Worm (Caenorhabditis elegans) whole organism, L3 larva: ENCODE data around the gene col-139.

Experiments
- ZK546.5 ChIP-seq: sonication (generic microtip); optimal IDR thresholded peaks from 2 replicates; lab custom pipeline; 2017; ENCODE audit warnings: missing biosample characterization, missing genetic modification characterization
- aly-2 ChIP-seq: fragments of 150-350 bp; optimal IDR thresholded peaks from 2 replicates; lab custom pipeline; 2014; ENCODE audit warnings: missing biosample characterization, missing genetic modification characterization
- ama-1 ChIP-seq: fragments of 150-350 bp; optimal IDR thresholded peaks from 2 replicates; lab custom pipeline; 2018
- ceh-82 ChIP-seq: fragments of 150-350 bp; optimal IDR thresholded peaks from 2 replicates; lab custom pipeline; 2014; ENCODE audit warnings: missing biosample characterization, missing genetic modification characterization
- ceh-9 ChIP-seq: sonication (generic microtip); optimal IDR thresholded peaks from 2 replicates; lab custom pipeline; 2018; ENCODE audit warnings: missing biosample characterization, missing genetic modification characterization
- daf-12 ChIP-seq: fragments of 150-350 bp; optimal IDR thresholded peaks from 2 replicates; lab custom pipeline; 2014; ENCODE audit warnings: missing biosample characterization, missing genetic modification reagents, missing genetic modification characterization
- egl-27 ChIP-seq: sonication (generic microtip); optimal IDR thresholded peaks from 4 replicates; lab custom pipeline; 2017; ENCODE audit warnings: missing biosample characterization, missing genetic modification reagents, missing genetic modification characterization
- egl-5 ChIP-seq: fragments of 150-350 bp; optimal IDR thresholded peaks from 2 replicates; lab custom pipeline; 2017; ENCODE audit warnings: missing biosample characterization, missing genetic modification reagents, missing genetic modification characterization, inconsistent platforms
- elt-1 ChIP-seq: fragments of 150-350 bp; optimal IDR thresholded peaks from 2 replicates; lab custom pipeline; 2014; ENCODE audit warnings: missing biosample characterization, missing genetic modification characterization
- fkh-2 ChIP-seq: fragments of 150-350 bp; optimal IDR thresholded peaks from 2 replicates; lab custom pipeline; 2014; ENCODE audit warnings: missing biosample characterization, missing genetic modification reagents, missing genetic modification characterization
- fos-1 ChIP-seq: fragments of 150-350 bp; optimal IDR thresholded peaks from 2 replicates; lab custom pipeline; 2014; ENCODE audit warnings: missing biosample characterization, missing genetic modification characterization
- hmg-11 ChIP-seq: sonication (generic microtip); optimal IDR thresholded peaks from 2 replicates; lab custom pipeline; 2016; ENCODE audit warnings: missing genetic modification characterization, missing compliant biosample characterization
- jun-1 ChIP-seq: fragments of 150-350 bp; optimal IDR thresholded peaks from 2 replicates; lab custom pipeline; 2014; ENCODE audit warnings: missing biosample characterization, missing genetic modification reagents, missing genetic modification characterization
- lin-15B ChIP-seq: fragments of 150-350 bp; optimal IDR thresholded peaks from 2 replicates; lab custom pipeline; 2014; ENCODE audit warnings: missing biosample characterization, missing genetic modification characterization
- lin-39 ChIP-seq: fragments of 150-350 bp; optimal IDR thresholded peaks from 2 replicates; lab custom pipeline; 2018; ENCODE audit warnings: missing biosample characterization, missing genetic modification reagents, missing genetic modification characterization
- nfya-1 ChIP-seq: sonication (generic microtip); optimal IDR thresholded peaks from 2 replicates; lab custom pipeline; 2017; ENCODE audit warnings: missing genetic modification characterization, mild to moderate bottlenecking, missing compliant biosample characterization, antibody characterized with exemption, moderate library complexity; ENCODE audit not compliant: insufficient read depth
- nhr-11 ChIP-seq: fragments of 150-350 bp; optimal IDR thresholded peaks from 2 replicates; lab custom pipeline; 2014; ENCODE audit warnings: missing biosample characterization, missing genetic modification characterization
- nhr-12 ChIP-seq: fragments of 150-350 bp; optimal IDR thresholded peaks from 2 replicates; lab custom pipeline; 2014; ENCODE audit warnings: missing biosample characterization, missing genetic modification characterization
- nhr-237 ChIP-seq: fragments of 150-350 bp; optimal IDR thresholded peaks from 2 replicates; lab custom pipeline; 2014; ENCODE audit warnings: missing biosample characterization, missing genetic modification characterization
- nhr-28 ChIP-seq: fragments of 150-350 bp; optimal IDR thresholded peaks from 2 replicates; lab custom pipeline; 2014; ENCODE audit warnings: missing biosample characterization, missing genetic modification characterization
- nhr-43 ChIP-seq: sonication (generic microtip); optimal IDR thresholded peaks from 2 replicates; lab custom pipeline; 2016; ENCODE audit warnings: mild to moderate bottlenecking, missing genetic modification characterization, missing compliant biosample characterization; ENCODE audit not compliant: poor library complexity, severe bottlenecking
- nhr-67 ChIP-seq: fragments of 150-350 bp; optimal IDR thresholded peaks from 2 replicates; lab custom pipeline; 2014; ENCODE audit warnings: missing biosample characterization, missing genetic modification characterization
- nhr-76 ChIP-seq: fragments of 150-350 bp; sonication (generic microtip); optimal IDR thresholded peaks from 5 replicates; lab custom pipeline; 2014; ENCODE audit warnings: missing biosample characterization, missing genetic modification characterization
- nhr-77 ChIP-seq: fragments of 150-350 bp; optimal IDR thresholded peaks from 2 replicates; lab custom pipeline; 2014; ENCODE audit warnings: missing biosample characterization, missing genetic modification characterization
- pha-4 ChIP-seq: fragments of 150-350 bp; optimal IDR thresholded peaks from 2 replicates; lab custom pipeline; 2014; ENCODE audit warnings: missing biosample characterization, missing genetic modification reagents, missing genetic modification characterization
- sea-2 ChIP-seq: fragments of 150-350 bp; sonication (generic microtip); optimal IDR thresholded peaks from 4 replicates; lab custom pipeline; 2014; ENCODE audit warnings: missing biosample characterization, missing genetic modification reagents, missing genetic modification characterization
- skn-1 ChIP-seq: fragments of 150-350 bp; optimal IDR thresholded peaks from 2 replicates; lab custom pipeline; 2014; ENCODE audit warnings: missing biosample characterization, missing genetic modification characterization
- unc-39 ChIP-seq: sonication (generic microtip); optimal IDR thresholded peaks from 4 replicates; lab custom pipeline; 2017; ENCODE audit warnings: missing biosample characterization, missing genetic modification characterization
- unc-62 ChIP-seq: fragments of 150-350 bp; sonication (generic microtip); optimal IDR thresholded peaks from 4 replicates; lab custom pipeline; 2014; ENCODE audit warnings: missing biosample characterization, missing genetic modification reagents, missing genetic modification characterization
- ztf-11 ChIP-seq: fragments of 150-350 bp; optimal IDR thresholded peaks from 2 replicates; lab custom pipeline; 2014; ENCODE audit warnings: missing biosample characterization, missing genetic modification characterization

The col-139 gene

ce11 chrV:4653871-4654605, at the start of gene col-139, which contains the start of gene F41F3.1:
col-139 (minus strand) TSS chrV:4653971.
F41F3.1 (plus strand) TSS chrV:4654555.
- no peak for TF ChIP-seq fkh-2 (tag; lab: Kevin White, UChicago)
- TF ChIP-seq hmg-11 (tag; lab: Kevin White, UChicago), result no peak
- no peak for TF ChIP-seq ceh-82
- TF ChIP-seq fos-1 (tag; lab: Kevin White, UChicago), result no peak
- no peak for TF ChIP-seq ceh-9 (tag; lab: Kevin White, UChicago)
- TF ChIP-seq nhr-12 (tag; lab: Kevin White, UChicago), result no peak
- no peak for TF ChIP-seq nhr-237 (tag; lab: Kevin White, UChicago)
- TF ChIP-seq jun-1 (tag; lab: Kevin White, UChicago), result no peak
- TF ChIP-seq unc-39 (tag; lab: Kevin White, UChicago), result no peak
- no peak for TF ChIP-seq nhr-67 (tag; lab: Kevin White, UChicago)
- no peak for TF ChIP-seq ZK546.5 (tag; lab: Kevin White, UChicago)
- no peak for TF ChIP-seq nhr-77 (tag; lab: Kevin White, UChicago)
- TF ChIP-seq nhr-43 (tag; lab: Kevin White, UChicago), result no peak
- TF ChIP-seq ztf-11 (tag; lab: Kevin White, UChicago), result no peak
- TF ChIP-seq pha-4 (tag; lab: Kevin White, UChicago), result no peak
- TF ChIP-seq nhr-28, result no peak

ce11 chrV:4700189-4700588, 46.4 kb upstream of the col-139 start, which contains the start of gene ZC266.1:
ZC266.1 (minus strand) TSS chrV:4700289.
- TF ChIP-seq egl-27 (tag; lab: Kevin White, UChicago), result no peak

- no peak for TF ChIP-seq unc-39 (tag; lab: Kevin White, UChicago)
- no peak for TF ChIP-seq nhr-12 (tag; lab: Kevin White, UChicago)
- TF ChIP-seq ama-1 (lab: Kevin White, UChicago), result no peak
- no peak for TF ChIP-seq unc-62 (GFP tag; lab: Kevin White, UChicago)
- no peak for TF ChIP-seq sea-2 (GFP tag; lab: Kevin White, UChicago)
- TF ChIP-seq nhr-43 (tag; lab: Kevin White, UChicago), result no peak
- no peak for TF ChIP-seq nhr-76
- no peak for TF ChIP-seq lin-15B (tag; lab: Kevin White, UChicago)
- no peak for TF ChIP-seq nfya-1 (tag; lab: Kevin White, UChicago)
- TF ChIP-seq nhr-77 (tag; lab: Kevin White, UChicago), result no peak
- no peak for TF ChIP-seq skn-1 (tag; lab: Kevin White, UChicago)
These were observed 44.9 kb upstream of the col-139 start for ce11 chrV:4698675-4699074.

ce11 chrV:4694466-4695092, 40.8 kb upstream of the col-139 start:
- TF ChIP-seq daf-12 (tag; lab: Kevin White, UChicago), result no peak
- TF ChIP-seq elt-1 (tag; lab: Kevin White, UChicago), result peak; percentile 80
- TF ChIP-seq nhr-11 (tag; lab: Kevin White, UChicago), result peak; percentile 68
- TF ChIP-seq lin-39 (tag; lab: Kevin White, UChicago), result peak; percentile 41

ce11 chrV:4693282-4693588, 39.5 kb upstream of the col-139 start:
- TF ChIP-seq lin-39 (tag; lab: Kevin White, UChicago) (peak; percentile 7), nfya-1 (tag; lab: Kevin White, UChicago) (peak; percentile 39), egl-5 (tag; lab: Kevin White, UChicago) (peak; percentile 7), unc-39 (tag; lab: Kevin White, UChicago) (no peak), aly-2 (tag; lab: Kevin White, UChicago) (no peak), nhr-11 (tag; lab: Kevin White, UChicago) (peak; percentile 32)
